Fruit fly (Drosophila melanogaster) S2 (cell line): ENCODE data around the gene brv3.

Experiments used
- CG8478 ChIP-seq: fragments of >200 bp; optimal IDR thresholded peaks from 2 replicates; lab custom pipeline; 2018
- CTCF ChIP-seq, 2 experiments: fragments of >200 bp; optimal IDR thresholded peaks; 2 replicates each; lab custom pipeline; 2018

Gene brv3

DNA sequence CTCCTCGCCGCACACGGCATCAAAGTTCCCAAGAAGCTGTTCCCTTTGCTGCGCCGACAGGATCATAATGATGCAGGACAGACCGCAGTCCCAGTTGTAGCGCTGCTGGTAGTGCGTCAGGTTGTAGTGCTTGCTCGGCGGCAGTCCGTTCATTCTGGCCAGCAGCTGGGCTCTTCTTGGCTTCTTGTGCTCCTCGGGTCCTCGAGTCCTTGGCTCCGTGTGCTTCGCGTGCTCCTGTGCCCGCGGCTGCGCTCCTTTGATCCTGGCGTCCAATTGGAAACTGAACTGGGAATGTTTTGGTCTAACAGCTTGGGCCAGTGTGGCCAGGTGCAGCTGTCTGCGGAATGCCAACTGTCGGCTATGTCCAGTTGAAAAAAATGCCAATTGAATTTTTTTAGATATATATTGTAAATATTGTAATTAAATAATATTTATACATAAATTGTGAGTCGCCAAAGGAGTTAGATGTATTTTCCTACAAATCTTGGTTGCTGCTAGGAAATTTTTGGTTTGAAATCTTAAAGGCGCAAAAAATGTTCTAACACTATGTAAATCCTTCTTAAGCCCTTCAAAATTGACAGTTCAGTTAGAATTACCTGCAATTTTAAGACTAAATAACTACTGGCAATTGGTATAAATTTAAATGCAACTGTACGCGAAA lies 39.2 kb downstream of the brv3 start, which contains the start of gene CG13760:
Gene CG13760 (minus strand): TSS at position 645 of the 661 bp plus-strand sequence.
- TF ChIP-seq CTCF (optimal IDR thresholded peaks at IDR 0.05; lab: Kevin White, UChicago) (no peak), CG8478 (no peak)

DNA sequence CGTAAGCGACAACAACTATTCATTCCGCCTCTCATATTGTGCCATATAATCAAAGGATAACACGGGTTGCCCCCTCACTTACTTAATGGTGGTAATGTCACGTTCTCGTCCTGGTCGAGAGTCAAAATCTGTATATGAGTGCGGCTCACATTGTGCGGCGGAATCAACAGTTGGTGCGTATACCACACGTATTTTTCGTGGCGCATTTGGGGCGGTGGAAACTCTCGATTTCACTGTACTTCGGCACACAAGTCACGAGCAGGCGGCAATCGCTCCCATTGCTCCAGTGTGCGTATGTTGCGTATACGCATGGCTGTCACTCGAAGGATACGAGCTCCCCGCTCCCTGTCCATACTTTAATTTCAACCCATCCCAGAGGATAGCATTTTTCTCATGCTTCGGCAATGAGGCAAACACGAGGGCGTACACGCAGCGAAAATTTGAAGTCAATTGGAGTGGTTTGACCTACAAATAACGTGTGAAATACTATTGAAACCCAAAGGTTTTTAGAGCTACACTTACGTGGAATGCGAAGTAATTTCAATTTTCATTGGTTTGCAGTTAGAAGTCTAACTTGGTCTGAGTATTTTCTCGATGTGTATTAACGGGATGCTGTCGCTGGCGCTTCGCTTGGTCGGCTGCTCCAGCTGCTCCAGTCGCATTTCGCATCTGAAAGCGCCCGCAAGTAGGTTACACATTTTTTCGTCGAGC lies 42.4 kb downstream of the brv3 start:
- TF ChIP-seq CG8478: no peak
- TF ChIP-seq CTCF (optimal IDR thresholded peaks at IDR 0.05; lab: Kevin White, UChicago): no peak

DNA sequence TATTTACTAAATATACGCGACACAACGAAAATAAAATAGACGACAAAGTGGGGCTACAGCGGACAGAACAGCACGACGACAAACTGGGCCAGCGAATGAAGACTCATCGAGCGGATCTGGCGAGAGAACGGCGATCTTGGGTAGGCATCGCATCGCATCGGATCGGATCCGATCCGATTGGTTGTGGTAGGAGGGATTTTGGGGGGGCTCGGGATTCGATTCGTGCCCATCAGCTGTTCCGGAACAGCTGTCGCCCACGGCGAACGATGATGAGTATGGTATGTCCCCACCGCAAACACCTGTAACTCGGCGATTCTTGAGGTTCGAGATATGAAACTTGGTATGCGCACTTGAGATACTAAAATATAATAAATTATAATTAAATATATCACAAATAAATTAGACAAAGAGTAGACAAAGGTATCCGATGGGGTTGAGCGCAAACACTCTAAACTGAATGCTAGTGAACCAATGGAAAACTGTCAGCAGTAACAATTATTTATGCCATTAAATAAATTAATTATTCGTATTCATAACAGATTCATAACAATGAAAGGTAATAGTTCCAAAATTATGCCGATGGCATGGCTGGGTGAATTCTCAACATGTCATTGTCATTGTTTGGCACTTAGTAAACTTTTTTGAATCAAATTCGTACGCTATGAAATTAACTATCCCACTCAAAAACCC lies 43.9 kb downstream of the brv3 start, which contains the start of the genes Vha36-3 and AANATL7:
Gene Vha36-3 (minus strand): TSS at position 242 of the 690 bp plus-strand sequence.
Gene AANATL7 (plus strand): TSS at position 640 of the 690 bp plus-strand sequence.
- TF ChIP-seq CTCF (optimal IDR thresholded peaks at IDR 0.05; lab: Kevin White, UChicago) (no peak), CG8478 (no peak)
